Worm (Caenorhabditis elegans) whole organism, L2 larva: Measurements from ENCODE around the gene C41G11.1.

Experiments
- F13H6.1 ChIP-seq: sonication (generic microtip); optimal IDR thresholded peaks from 2 replicates; lab custom pipeline; 2016; ENCODE audit warnings: missing genetic modification characterization, missing compliant biosample characterization
- ZK546.5 ChIP-seq: sonication (generic microtip); optimal IDR thresholded peaks from 2 replicates; lab custom pipeline; 2017; ENCODE audit warnings: missing biosample characterization, missing genetic modification characterization
- aly-2 ChIP-seq: fragments of 150-350 bp; optimal IDR thresholded peaks from 2 replicates; lab custom pipeline; 2014; ENCODE audit warnings: missing biosample characterization, missing genetic modification characterization
- fos-1 ChIP-seq: fragments of 150-350 bp; optimal IDR thresholded peaks from 2 replicates; lab custom pipeline; 2014; ENCODE audit warnings: missing biosample characterization, missing genetic modification characterization
- lin-11 ChIP-seq: fragments of 150-350 bp; sonication (generic microtip); optimal IDR thresholded peaks from 2 replicates; lab custom pipeline; 2014; ENCODE audit warnings: missing biosample characterization, missing genetic modification characterization, inconsistent platforms, mixed read lengths
- nhr-129 ChIP-seq: fragments of 150-350 bp; optimal IDR thresholded peaks from 2 replicates; lab custom pipeline; 2014; ENCODE audit warnings: missing biosample characterization, missing genetic modification characterization
- nhr-237 ChIP-seq: fragments of 150-350 bp; optimal IDR thresholded peaks from 2 replicates; lab custom pipeline; 2014; ENCODE audit warnings: missing biosample characterization, missing genetic modification characterization
- unc-39 ChIP-seq: fragments of 150-350 bp; optimal IDR thresholded peaks from 2 replicates; lab custom pipeline; 2014; ENCODE audit warnings: missing biosample characterization, missing genetic modification characterization
- unc-62 ChIP-seq: fragments of 150-350 bp; optimal IDR thresholded peaks from 2 replicates; lab custom pipeline; 2014; ENCODE audit warnings: missing biosample characterization, missing genetic modification reagents, missing genetic modification characterization
- ztf-1 ChIP-seq: fragments of 200-800 bp; sonication (Bioruptor generic); conservative IDR thresholded peaks from 2 replicates; pipeline ENCODE4 v1.3.6; 2022; ENCODE audit warnings: missing genetic modification characterization, missing compliant biosample characterization

ce11 chrX:5763292-5763691, 43.3 kb upstream of the C41G11.1 start, which contains the start of gene tag-294:
- TF ChIP-seq nhr-129 (tag; lab: Kevin White, UChicago) (no peak), aly-2 (tag; lab: Kevin White, UChicago) (no peak), unc-39 (tag; lab: Kevin White, UChicago) (no peak), nhr-237 (no peak), lin-11 (no peak), fos-1 (tag; lab: Kevin White, UChicago) (no peak), ZK546.5 (tag; lab: Kevin White, UChicago) (no peak), F13H6.1 (tag; lab: Kevin White, UChicago) (no peak), unc-62 (GFP tag; lab: Kevin White, UChicago) (no peak), ztf-1 (no peak)
